Fruit fly (Drosophila melanogaster) whole organism, embryonic: ENCODE results near the gene Doc2.

Source experiments
- Aef1 ChIP-seq: fragments of 200-800 bp; sonication (Bioruptor generic); IDR thresholded peaks from 3 replicates; pipeline ENCODE4 v1.3.6; 2022; ENCODE audit warnings: missing biosample characterization, missing genetic modification characterization
- Atf3 ChIP-seq: fragments of 200-800 bp; sonication (Bioruptor generic); optimal IDR thresholded peaks from 3 replicates; lab custom pipeline; 2016; ENCODE audit warnings: missing biosample characterization, missing genetic modification characterization
- Atf6 ChIP-seq: fragments of 200-800 bp; sonication (Bioruptor generic); IDR thresholded peaks from 2 replicates; pipeline ENCODE4 v1.3.6; 2022; ENCODE audit warnings: missing biosample characterization, missing genetic modification characterization
- B-H2 ChIP-seq: fragments of 200-800 bp; sonication (Bioruptor generic); optimal IDR thresholded peaks from 2 replicates; lab custom pipeline; 2018; ENCODE audit warnings: missing biosample characterization, mild to moderate bottlenecking, missing genetic modification characterization
- CG10366 ChIP-seq: fragments of 200-800 bp; sonication (Bioruptor generic); IDR thresholded peaks from 2 replicates; pipeline ENCODE4 v1.3.6; 2022; ENCODE audit warnings: missing biosample characterization, missing genetic modification characterization
- CG15269 ChIP-seq: fragments of 200-800 bp; sonication (Bioruptor generic); optimal IDR thresholded peaks from 2 replicates; lab custom pipeline; 2018; ENCODE audit warnings: missing biosample characterization, mild to moderate bottlenecking, missing genetic modification characterization, moderate library complexity
- CG15514 ChIP-seq: fragments of 200-800 bp; sonication (Bioruptor generic); optimal IDR thresholded peaks from 3 replicates; lab custom pipeline; 2017; ENCODE audit warnings: missing biosample characterization, missing genetic modification characterization, mild to moderate bottlenecking, moderate library complexity, missing genetic modification reagents
- CG17186 ChIP-seq: fragments of 200-800 bp; sonication (Bioruptor generic); optimal IDR thresholded peaks from 3 replicates; lab custom pipeline; 2017; ENCODE audit warnings: missing biosample characterization, missing genetic modification reagents, missing genetic modification characterization
- CG18764 ChIP-seq: fragments of 200-800 bp; sonication (Bioruptor generic); optimal IDR thresholded peaks from 3 replicates; lab custom pipeline; 2016; ENCODE audit warnings: missing biosample characterization, missing genetic modification characterization
- CG2116 ChIP-seq: fragments of 200-800 bp; sonication (Bioruptor generic); optimal IDR thresholded peaks from 3 replicates; lab custom pipeline; 2018; ENCODE audit warnings: missing biosample characterization, mild to moderate bottlenecking, missing genetic modification characterization
- CG6175 ChIP-seq: fragments of 200-800 bp; sonication (Bioruptor generic); IDR thresholded peaks from 3 replicates; pipeline ENCODE4 v1.3.6; 2022; ENCODE audit warnings: missing biosample characterization, missing genetic modification characterization
- CG6791 ChIP-seq: fragments of 200-800 bp; sonication (Bioruptor generic); IDR thresholded peaks from 3 replicates; pipeline ENCODE4 v1.3.6; 2022; ENCODE audit warnings: missing biosample characterization, missing genetic modification characterization; ENCODE audit not compliant: partially characterized antibody
- CG7928 ChIP-seq: fragments of 200-800 bp; sonication (Bioruptor generic); optimal IDR thresholded peaks from 2 replicates; lab custom pipeline; 2017; ENCODE audit warnings: missing biosample characterization, mild to moderate bottlenecking, missing genetic modification characterization
- CG8281 ChIP-seq: fragments of 200-800 bp; sonication (Bioruptor generic); optimal IDR thresholded peaks from 2 replicates; lab custom pipeline; 2018; ENCODE audit warnings: missing biosample characterization, mild to moderate bottlenecking, missing genetic modification characterization, moderate library complexity
- CG8388 ChIP-seq: fragments of 200-800 bp; sonication (Bioruptor generic); optimal IDR thresholded peaks from 2 replicates; lab custom pipeline; 2019; ENCODE audit warnings: missing biosample characterization, mild to moderate bottlenecking, missing genetic modification characterization, moderate library complexity
- CG9876 ChIP-seq: fragments of 200-800 bp; sonication (Bioruptor generic); optimal IDR thresholded peaks from 2 replicates; lab custom pipeline; 2016; ENCODE audit warnings: missing biosample characterization, missing genetic modification characterization
- Camta ChIP-seq: fragments of 200-800 bp; sonication (Bioruptor generic); optimal IDR thresholded peaks from 2 replicates; lab custom pipeline; 2016; ENCODE audit warnings: missing biosample characterization, missing genetic modification characterization
- Doc3 ChIP-seq: fragments of 200-800 bp; sonication (Bioruptor generic); IDR thresholded peaks from 3 replicates; pipeline ENCODE4 v1.3.6; 2022; ENCODE audit warnings: missing biosample characterization, missing genetic modification characterization; ENCODE audit not compliant: partially characterized antibody
- Dp ChIP-seq: fragments of 200-800 bp; sonication (Bioruptor generic); optimal IDR thresholded peaks from 2 replicates; lab custom pipeline; 2018; ENCODE audit warnings: missing biosample characterization, mild to moderate bottlenecking, missing genetic modification characterization, moderate library complexity
- Dref ChIP-seq: fragments of 200-800 bp; sonication (Bioruptor generic); IDR thresholded peaks from 2 replicates; pipeline ENCODE4 v1.3.6; 2022; ENCODE audit warnings: missing biosample characterization, missing genetic modification characterization
- E2f2 ChIP-seq: fragments of 200-800 bp; sonication (Bioruptor generic); IDR thresholded peaks from 2 replicates; pipeline ENCODE4 v1.3.6; 2022; ENCODE audit warnings: missing biosample characterization, missing genetic modification characterization
- Eip74EF ChIP-seq, 2 experiments: fragments of 200-800 bp in 1 of 2; fragments of >200 bp in 1 of 2; sonication (Bioruptor generic) in 1 of 2; optimal IDR thresholded peaks; 2 replicates each; lab custom pipeline; 2017 to 2019; ENCODE audit warnings: missing biosample characterization in 2 of 2, missing genetic modification characterization in 2 of 2, mild to moderate bottlenecking in 1 of 2, moderate library complexity in 1 of 2
- Elba2 ChIP-seq: fragments of 200-800 bp; sonication (Bioruptor generic); optimal IDR thresholded peaks from 3 replicates; lab custom pipeline; 2016; ENCODE audit warnings: missing biosample characterization, missing genetic modification characterization
- HLH4C ChIP-seq: fragments of 200-800 bp; sonication (Bioruptor generic); IDR thresholded peaks from 3 replicates; pipeline ENCODE4 v1.3.6; 2022; ENCODE audit warnings: missing biosample characterization, missing genetic modification characterization; ENCODE audit not compliant: partially characterized antibody
- Lim3 ChIP-seq: fragments of 200-800 bp; sonication (Bioruptor generic); IDR thresholded peaks from 2 replicates; pipeline ENCODE4 v1.3.6; 2022; ENCODE audit warnings: missing biosample characterization, missing genetic modification characterization
- MBD-R2 ChIP-seq: fragments of 200-800 bp; sonication (Bioruptor generic); IDR thresholded peaks from 2 replicates; pipeline ENCODE4 v1.3.6; 2022; ENCODE audit warnings: missing biosample characterization, missing genetic modification characterization
- NC2α ChIP-seq: fragments of 200-800 bp; sonication (Bioruptor generic); optimal IDR thresholded peaks from 2 replicates; lab custom pipeline; 2016; ENCODE audit warnings: missing biosample characterization, missing genetic modification characterization
- Nf-YB ChIP-seq: fragments of 200-800 bp; sonication (Bioruptor generic); optimal IDR thresholded peaks from 3 replicates; lab custom pipeline; 2019; ENCODE audit warnings: missing biosample characterization, mild to moderate bottlenecking, missing genetic modification characterization, moderate library complexity
- Sin3A ChIP-seq: fragments of >200 bp; optimal IDR thresholded peaks from 2 replicates; lab custom pipeline; 2018
- Sry-δ ChIP-seq: fragments of 200-800 bp; sonication (Bioruptor generic); optimal IDR thresholded peaks from 2 replicates; lab custom pipeline; 2016; ENCODE audit warnings: missing biosample characterization, missing genetic modification characterization
- Usf ChIP-seq: fragments of 200-800 bp; sonication (Bioruptor generic); optimal IDR thresholded peaks from 2 replicates; lab custom pipeline; 2017; ENCODE audit warnings: missing genotype, missing biosample characterization, missing genetic modification characterization
- Xrp1 ChIP-seq: fragments of 200-800 bp; sonication (Bioruptor generic); IDR thresholded peaks from 2 replicates; pipeline ENCODE4 v1.3.6; 2022; ENCODE audit warnings: missing biosample characterization, missing genetic modification characterization
- cwo ChIP-seq: fragments of 200-800 bp; sonication (Bioruptor generic); optimal IDR thresholded peaks from 3 replicates; lab custom pipeline; 2017; ENCODE audit warnings: missing biosample characterization, missing genetic modification characterization, mild to moderate bottlenecking, moderate library complexity, missing genetic modification reagents
- disco-r ChIP-seq: fragments of 200-800 bp; sonication (Bioruptor generic); optimal IDR thresholded peaks from 2 replicates; lab custom pipeline; 2016; ENCODE audit warnings: missing biosample characterization, missing genetic modification characterization
- gfzf ChIP-seq: fragments of 200-800 bp; sonication (Bioruptor generic); optimal IDR thresholded peaks from 2 replicates; lab custom pipeline; 2016; ENCODE audit warnings: missing biosample characterization, mild to moderate bottlenecking, missing genetic modification characterization, moderate library complexity
- inv ChIP-seq: fragments of 200-800 bp; sonication (Bioruptor generic); IDR thresholded peaks from 2 replicates; pipeline ENCODE4 v1.3.6; 2022; ENCODE audit warnings: missing biosample characterization, missing genetic modification characterization; ENCODE audit not compliant: partially characterized antibody
- lov ChIP-seq, 2 experiments: fragments of 200-800 bp in 1 of 2; fragments of >200 bp in 1 of 2; sonication (Bioruptor generic) in 1 of 2; IDR thresholded peaks in 1 of 2; optimal IDR thresholded peaks in 1 of 2; 2 replicates in 1 of 2; 3 replicates in 1 of 2; pipeline versions ENCODE4 v1.3.6 to Lab custom; 2017 to 2022; ENCODE audit warnings: missing biosample characterization in 1 of 2, missing genetic modification characterization in 1 of 2
- luna ChIP-seq: fragments of 200-800 bp; sonication (Bioruptor generic); optimal IDR thresholded peaks from 2 replicates; lab custom pipeline; 2016; ENCODE audit warnings: missing biosample characterization, missing genetic modification characterization
- maf-S ChIP-seq: fragments of 200-800 bp; sonication (Bioruptor generic); optimal IDR thresholded peaks from 2 replicates; lab custom pipeline; 2016; ENCODE audit warnings: missing biosample characterization, missing genetic modification characterization
- pho ChIP-seq: fragments of 200-800 bp; sonication (Bioruptor generic); optimal IDR thresholded peaks from 2 replicates; lab custom pipeline; 2016; ENCODE audit warnings: missing biosample characterization, missing genetic modification characterization
- pita ChIP-seq: fragments of 200-800 bp; sonication (Bioruptor generic); optimal IDR thresholded peaks from 2 replicates; lab custom pipeline; 2017; ENCODE audit warnings: missing biosample characterization, mild to moderate bottlenecking, missing genetic modification characterization
- pnt ChIP-seq: fragments of 200-800 bp; sonication (Bioruptor generic); optimal IDR thresholded peaks from 3 replicates; lab custom pipeline; 2016; ENCODE audit warnings: missing biosample characterization, missing genetic modification characterization
- shn ChIP-seq: fragments of 200-800 bp; sonication (Bioruptor generic); optimal IDR thresholded peaks from 3 replicates; lab custom pipeline; 2016; ENCODE audit warnings: missing biosample characterization, missing genetic modification characterization
- sisA ChIP-seq: fragments of 200-800 bp; sonication (Bioruptor generic); IDR thresholded peaks from 2 replicates; pipeline ENCODE4 v1.3.6; 2022; ENCODE audit warnings: missing biosample characterization, missing genetic modification characterization
- slbo ChIP-seq: fragments of 200-800 bp; sonication (Bioruptor generic); IDR thresholded peaks from 2 replicates; pipeline ENCODE4 v1.3.6; 2022; ENCODE audit warnings: missing biosample characterization, missing genetic modification characterization
- slp2 ChIP-seq: fragments of 200-800 bp; sonication (Bioruptor generic); optimal IDR thresholded peaks from 2 replicates; lab custom pipeline; 2016; ENCODE audit warnings: missing biosample characterization, missing genetic modification characterization
- tna ChIP-seq: fragments of 200-800 bp; sonication (Bioruptor generic); IDR thresholded peaks from 2 replicates; pipeline ENCODE4 v1.3.6; 2022; ENCODE audit warnings: missing biosample characterization, missing genetic modification characterization; ENCODE audit not compliant: partially characterized antibody
- trh ChIP-seq: fragments of 200-800 bp; sonication (Bioruptor generic); optimal IDR thresholded peaks from 2 replicates; lab custom pipeline; 2016; ENCODE audit warnings: missing biosample characterization, missing genetic modification characterization
- vnd ChIP-seq: fragments of 200-800 bp; sonication (Bioruptor generic); IDR thresholded peaks from 3 replicates; pipeline ENCODE4 v1.3.6; 2022; ENCODE audit warnings: missing biosample characterization, missing genetic modification characterization; ENCODE audit not compliant: partially characterized antibody

The Doc2 gene

DNA sequence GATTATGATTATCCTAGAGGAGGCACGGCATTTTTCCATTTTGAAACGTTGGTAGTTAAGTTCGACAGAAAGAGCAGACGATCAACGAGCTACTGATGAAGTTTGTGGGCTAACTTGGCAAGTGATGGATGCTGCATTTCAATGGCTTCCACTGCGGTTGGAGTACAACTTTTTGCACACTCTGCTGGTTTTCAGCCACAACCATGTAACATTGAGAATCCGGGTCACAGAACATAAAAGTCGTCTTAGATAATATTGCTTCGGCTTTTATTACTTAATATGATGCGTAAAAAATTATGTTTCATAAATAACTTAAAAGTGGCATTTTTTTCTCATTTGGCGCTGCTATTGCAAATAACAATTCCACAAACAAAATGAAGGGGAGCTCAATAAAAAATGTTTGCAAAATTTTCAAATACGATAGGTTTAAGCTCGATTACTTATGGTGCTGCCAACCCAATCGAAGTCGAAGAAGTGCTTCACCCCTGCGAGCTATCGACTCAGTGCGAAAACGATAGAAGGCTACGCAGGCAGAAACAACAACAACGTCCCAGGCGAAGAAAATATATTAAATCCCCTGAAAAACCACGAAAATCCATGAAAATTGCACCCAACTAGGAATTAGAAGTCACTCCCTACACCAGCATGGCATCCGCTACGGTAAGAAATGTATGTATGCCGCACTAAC lies 52.6 kb downstream of the Doc2 start, which contains the start of the genes CG5653 and CG5021 (continued):
- TF ChIP-seq Eip74EF (GFP tag; optimal IDR thresholded peaks at IDR 0.05; lab: Kevin White, UChicago) (no peak), CG9876 (GFP tag; lab: Kevin White, UChicago) (no peak), pita (GFP tag; lab: Kevin White, UChicago) (no peak), Elba2 (GFP tag; lab: Kevin White, UChicago) (no peak), pnt (GFP tag; lab: Kevin White, UChicago) (no peak), disco-r (GFP tag; lab: Kevin White, UChicago) (no peak), CG2116 (GFP tag; lab: Kevin White, UChicago) (peak; percentile 58), CG10366 (GFP tag; lab: Robert Waterston, UW) (no peak), Doc3 (GFP tag; lab: Robert Waterston, UW) (peak; percentile 21; the same call in 1 of the 3 replicates), E2f2 (GFP tag; lab: Robert Waterston, UW) (peak; percentile 95), slp2 (GFP tag; lab: Kevin White, UChicago) (no peak), sisA (GFP tag; lab: Robert Waterston, UW) (no peak), luna (GFP tag; lab: Kevin White, UChicago) (no peak), cwo (no peak), trh (GFP tag; lab: Kevin White, UChicago) (no peak), lov (optimal IDR thresholded peaks at IDR 0.05; lab: Kevin White, UChicago) (no peak), lov (GFP tag; IDR thresholded peaks at IDR 0.05; lab: Robert Waterston, UW) (no peak), CG8281 (tag; lab: Kevin White, UChicago) (no peak), Camta (GFP tag; lab: Kevin White, UChicago) (no peak), slbo (no peak), gfzf (GFP tag; lab: Kevin White, UChicago) (peak; percentile 27), HLH4C (GFP tag; lab: Robert Waterston, UW) (peak; percentile 68; the same call in 2 of the 3 replicates), Aef1 (GFP tag; lab: Robert Waterston, UW) (peak; percentile 31; the same call in 1 of the 3 replicates), Sry-δ (GFP tag; lab: Kevin White, UChicago) (peak; percentile 88), Sin3A (peak; percentile 32), CG17186 (GFP tag; lab: Kevin White, UChicago) (no peak), Xrp1 (GFP tag; lab: Robert Waterston, UW) (0 out of 2 replicates have a peak, but pooled peaks have one; percentile 8), CG18764 (no peak), B-H2 (GFP tag; lab: Kevin White, UChicago) (no peak), Atf6 (GFP tag; lab: Robert Waterston, UW) (no peak), tna (GFP tag; lab: Robert Waterston, UW) (peak; percentile 65), CG6175 (GFP tag; lab: Robert Waterston, UW) (no peak), Lim3 (GFP tag; lab: Robert Waterston, UW) (no peak), CG15514 (GFP tag; lab: Kevin White, UChicago) (peak; percentile 55), Dp (GFP tag; lab: Kevin White, UChicago) (peak; percentile 95), inv (GFP tag; lab: Robert Waterston, UW) (no peak), vnd (GFP tag; lab: Robert Waterston, UW) (peak; percentile 56; the same call in 2 of the 3 replicates), Usf (GFP tag; lab: Kevin White, UChicago) (no peak), Atf3 (GFP tag; lab: Kevin White, UChicago) (no peak), pho (no peak), NC2α (no peak), CG6791 (GFP tag; lab: Robert Waterston, UW) (peak; percentile 75; the same call in 2 of the 3 replicates), MBD-R2 (GFP tag; lab: Robert Waterston, UW) (peak; percentile 62; the same call in 1 of the 2 replicates), Nf-YB (GFP tag; lab: Kevin White, UChicago) (no peak), CG7928 (GFP tag; lab: Kevin White, UChicago) (peak; percentile 93), Dref (GFP tag; lab: Robert Waterston, UW) (peak; percentile 96), CG15269 (tag; lab: Kevin White, UChicago) (no peak), shn (GFP tag; lab: Kevin White, UChicago) (no peak), maf-S (GFP tag; lab: Kevin White, UChicago) (no peak), CG8388 (no peak)
